Fruit fly (Drosophila melanogaster): ENCODE results near the gene CG18731.

Gene CG18731

dm6 chr3R:29757226-29757625, 32.4 kb downstream of the CG18731 start (continued):
- TF ChIP-seq Hmr (GFP tag; optimal IDR thresholded peaks at IDR 0.05) (peak; percentile 7), HLH54F (GFP tag; optimal IDR thresholded peaks at IDR 0.05) (no peak), B-H2 (GFP tag; optimal IDR thresholded peaks at IDR 0.05) (no peak), Chrac-16 (GFP tag; optimal IDR thresholded peaks at IDR 0.05) (no peak), CG9817 (tag; optimal IDR thresholded peaks at IDR 0.05) (peak; percentile 0), HLH3B (GFP tag; IDR thresholded peaks at IDR 0.05) (peak; percentile 41; the same call in 1 of the 2 replicates), lmd (GFP tag; IDR thresholded peaks at IDR 0.05) (no peak), CG31441 (GFP tag; IDR thresholded peaks at IDR 0.05) (no peak), CG32532 (GFP tag; IDR thresholded peaks at IDR 0.05) (no peak), crol (GFP tag; IDR thresholded peaks at IDR 0.05) (no peak), Tbp (GFP tag; optimal IDR thresholded peaks at IDR 0.05) (no peak), gcm2 (GFP tag; optimal IDR thresholded peaks at IDR 0.05) (no peak), CG17385 (GFP tag; optimal IDR thresholded peaks at IDR 0.05) (no peak), CoRest (tag; optimal IDR thresholded peaks at IDR 0.05) (no peak), CG4854 (GFP tag; optimal IDR thresholded peaks at IDR 0.05) (no peak), vnd (GFP tag; IDR thresholded peaks at IDR 0.05; ENCODE audit: partially characterized antibody) (no peak), CG18599 (GFP tag; optimal IDR thresholded peaks at IDR 0.05) (peak; percentile 27), slou (GFP tag; optimal IDR thresholded peaks at IDR 0.05) (no peak), ro (GFP tag; IDR thresholded peaks at IDR 0.05) (no peak), CG15696 (tag; optimal IDR thresholded peaks at IDR 0.05) (no peak), h (optimal IDR thresholded peaks at IDR 0.05) (no peak), jumu (GFP tag; optimal IDR thresholded peaks at IDR 0.05) (no peak), Eip74EF (GFP tag; optimal IDR thresholded peaks at IDR 0.05) (peak in 1 of 2 experiments; percentile 3), GATAe (GFP tag; conservative IDR thresholded peaks at IDR 0.05) (no peak), CG8281 (tag; optimal IDR thresholded peaks at IDR 0.05) (no peak), MTF-1 (GFP tag; optimal IDR thresholded peaks at IDR 0.05; ENCODE audit: borderline replicate concordance) (peak; percentile 32), nom (GFP tag; optimal IDR thresholded peaks at IDR 0.05) (peak; percentile 87), CG10321 (GFP tag; IDR thresholded peaks at IDR 0.05) (no peak), tup (GFP tag; optimal IDR thresholded peaks at IDR 0.05) (no peak), CG14965 (GFP tag; optimal IDR thresholded peaks at IDR 0.05; ENCODE audit: borderline replicate concordance) (no peak), CG7987 (GFP tag; optimal IDR thresholded peaks at IDR 0.05) (peak; percentile 30), CG8765 (GFP tag; IDR thresholded peaks at IDR 0.05) (no peak), CG10147 (GFP tag; optimal IDR thresholded peaks at IDR 0.05) (no peak), CG7745 (tag; optimal IDR thresholded peaks at IDR 0.05) (no peak), vvl (GFP tag; IDR thresholded peaks at IDR 0.05) (peak; percentile 11; the same call in 1 of the 2 replicates), Bdp1 (GFP tag; optimal IDR thresholded peaks at IDR 0.05) (no peak), CG13296 (GFP tag; optimal IDR thresholded peaks at IDR 0.05) (peak; percentile 5), tx (GFP tag; optimal IDR thresholded peaks at IDR 0.05) (no peak), CG4404 (GFP tag; IDR thresholded peaks at IDR 0.05) (no peak), wdn (GFP tag; IDR thresholded peaks at IDR 0.05) (no peak), tgo (GFP tag; IDR thresholded peaks at IDR 0.05) (no peak; the same call in 2 of the 3 replicates), CG7372 (GFP tag; IDR thresholded peaks at IDR 0.05) (no peak), HmgZ (tag; optimal IDR thresholded peaks at IDR 0.05) (no peak), Fer3 (tag; optimal IDR thresholded peaks at IDR 0.05) (peak; percentile 17), Lim3 (GFP tag; IDR thresholded peaks at IDR 0.05) (no peak), CG11504 (tag; optimal IDR thresholded peaks at IDR 0.05) (peak; percentile 27), sd (tag; optimal IDR thresholded peaks at IDR 0.05) (no peak), CG14710 (tag; optimal IDR thresholded peaks at IDR 0.05) (no peak), dan (GFP tag; IDR thresholded peaks at IDR 0.05) (no peak), CG7928 (GFP tag; optimal IDR thresholded peaks at IDR 0.05) (no peak), CkIIα-i1 (GFP tag; IDR thresholded peaks at IDR 0.05) (no peak), unpg (GFP tag; optimal IDR thresholded peaks at IDR 0.05) (peak; percentile 10)

All from whole organism, embryonic.